Worm (Caenorhabditis elegans) whole organism, mixed stage, embryonic: ENCODE measurements around the gene tdp-1.

Experiments
- M03D4.4 ChIP-seq: sonication (generic microtip); optimal IDR thresholded peaks from 2 replicates; lab custom pipeline; 2017; ENCODE audit warnings: mild to moderate bottlenecking, missing genetic modification characterization, missing compliant biosample characterization
- ceh-39 ChIP-seq: fragments of 150-350 bp; optimal IDR thresholded peaks from 2 replicates; lab custom pipeline; 2014; ENCODE audit warnings: missing biosample characterization, missing genetic modification characterization
- ceh-83 ChIP-seq: fragments of 200-800 bp; sonication (Bioruptor generic); optimal IDR thresholded peaks from 2 replicates; lab custom pipeline; 2018; ENCODE audit warnings: mild to moderate bottlenecking, missing genetic modification characterization, missing compliant biosample characterization
- ces-1 ChIP-seq: fragments of 150-350 bp; optimal IDR thresholded peaks from 2 replicates; lab custom pipeline; 2014; ENCODE audit warnings: missing biosample characterization, missing genetic modification reagents, missing genetic modification characterization
- cnd-1 ChIP-seq: fragments of 200-800 bp; sonication (Bioruptor generic); optimal IDR thresholded peaks from 2 replicates; lab custom pipeline; 2018; ENCODE audit warnings: mild to moderate bottlenecking, missing genetic modification characterization, missing compliant biosample characterization
- elt-1 ChIP-seq: sonication (generic microtip); optimal IDR thresholded peaks from 2 replicates; lab custom pipeline; 2017; ENCODE audit warnings: missing genetic modification characterization, mild to moderate bottlenecking, missing compliant biosample characterization, antibody characterized with exemption, moderate library complexity, borderline replicate concordance; ENCODE audit not compliant: insufficient read depth
- elt-3 ChIP-seq: fragments of 150-350 bp; optimal IDR thresholded peaks from 2 replicates; lab custom pipeline; 2014; ENCODE audit warnings: missing biosample characterization, missing genetic modification characterization
- flh-1 ChIP-seq: fragments of 200-800 bp; sonication (Bioruptor generic); optimal IDR thresholded peaks from 2 replicates; lab custom pipeline; 2018; ENCODE audit warnings: mild to moderate bottlenecking, missing genetic modification characterization, moderate library complexity, missing compliant biosample characterization
- ham-2 ChIP-seq: fragments of 200-800 bp; sonication (Bioruptor generic); optimal IDR thresholded peaks from 2 replicates; lab custom pipeline; 2018; ENCODE audit warnings: mild to moderate bottlenecking, missing genetic modification characterization, missing compliant biosample characterization
- hlh-1 ChIP-seq: fragments of 150-350 bp; optimal IDR thresholded peaks from 2 replicates; lab custom pipeline; 2014; ENCODE audit warnings: missing biosample characterization, missing genetic modification reagents, missing genetic modification characterization
- lin-32 ChIP-seq: fragments of 200-800 bp; sonication (Bioruptor generic); optimal IDR thresholded peaks from 2 replicates; lab custom pipeline; 2018; ENCODE audit warnings: mild to moderate bottlenecking, missing genetic modification characterization, missing compliant biosample characterization
- mab-5 ChIP-seq: fragments of 150-350 bp; optimal IDR thresholded peaks from 2 replicates; lab custom pipeline; 2014; ENCODE audit warnings: missing biosample characterization, missing genetic modification characterization
- mep-1 ChIP-seq: fragments of 150-350 bp; optimal IDR thresholded peaks from 2 replicates; lab custom pipeline; 2017; ENCODE audit warnings: missing biosample characterization, missing genetic modification reagents, missing genetic modification characterization, inconsistent platforms
- mls-2 ChIP-seq: sonication (generic microtip); optimal IDR thresholded peaks from 2 replicates; lab custom pipeline; 2016; ENCODE audit warnings: mild to moderate bottlenecking, missing genetic modification characterization, moderate library complexity, missing compliant biosample characterization
- nhr-2 ChIP-seq: fragments of 150-350 bp; optimal IDR thresholded peaks from 2 replicates; lab custom pipeline; 2014; ENCODE audit warnings: missing biosample characterization, missing genetic modification characterization
- nhr-237 ChIP-seq: fragments of 150-350 bp; optimal IDR thresholded peaks from 2 replicates; lab custom pipeline; 2014; ENCODE audit warnings: missing biosample characterization, missing genetic modification characterization
- nhr-28 ChIP-seq: fragments of 150-350 bp; optimal IDR thresholded peaks from 2 replicates; lab custom pipeline; 2014; ENCODE audit warnings: missing biosample characterization, missing genetic modification characterization
- pha-4 ChIP-seq: fragments of 150-350 bp; optimal IDR thresholded peaks from 2 replicates; lab custom pipeline; 2018; ENCODE audit warnings: missing biosample characterization, missing genetic modification reagents, missing genetic modification characterization
- sem-2 ChIP-seq: fragments of 200-800 bp; sonication (Bioruptor generic); optimal IDR thresholded peaks from 2 replicates; lab custom pipeline; 2018; ENCODE audit warnings: mild to moderate bottlenecking, missing genetic modification characterization, missing compliant biosample characterization
- snpc-4 ChIP-seq: fragments of 150-350 bp; optimal IDR thresholded peaks from 2 replicates; lab custom pipeline; 2014; ENCODE audit warnings: missing biosample characterization, missing genetic modification characterization
- sptf-1 ChIP-seq: sonication (generic microtip); optimal IDR thresholded peaks from 2 replicates; lab custom pipeline; 2017; ENCODE audit warnings: mild to moderate bottlenecking, missing genetic modification characterization, moderate library complexity, missing compliant biosample characterization
- tbx-8 ChIP-seq: fragments of 200-800 bp; sonication (Bioruptor generic); optimal IDR thresholded peaks from 2 replicates; lab custom pipeline; 2018; ENCODE audit warnings: mild to moderate bottlenecking, missing genetic modification characterization, moderate library complexity, missing compliant biosample characterization
- unc-120 ChIP-seq: sonication (generic microtip); optimal IDR thresholded peaks from 2 replicates; lab custom pipeline; 2017; ENCODE audit warnings: missing genetic modification characterization, missing compliant biosample characterization; ENCODE audit not compliant: poor library complexity, severe bottlenecking
- unc-39 ChIP-seq: fragments of 150-350 bp; optimal IDR thresholded peaks from 2 replicates; lab custom pipeline; 2014; ENCODE audit warnings: missing biosample characterization, missing genetic modification characterization
- unc-62 ChIP-seq: fragments of 150-350 bp; optimal IDR thresholded peaks from 2 replicates; lab custom pipeline; 2014; ENCODE audit warnings: missing biosample characterization, missing genetic modification reagents, missing genetic modification characterization
- zip-8 ChIP-seq: fragments of 150-350 bp; optimal IDR thresholded peaks from 2 replicates; lab custom pipeline; 2014; ENCODE audit warnings: missing biosample characterization, missing genetic modification characterization
- ztf-11 ChIP-seq: fragments of 150-350 bp; optimal IDR thresholded peaks from 2 replicates; lab custom pipeline; 2014; ENCODE audit warnings: missing biosample characterization, missing genetic modification characterization

Gene tdp-1

ce11 chrII:8960414-8960813 lies 37.2 kb upstream of the tdp-1 start, which contains the start of gene cal-2:
TSS of gene cal-2 (plus strand) at chrII:8960714.
- TF ChIP-seq nhr-28 (tag; lab: Kevin White, UChicago) = no peak
- TF ChIP-seq mls-2 (tag; lab: Kevin White, UChicago) = no peak
- TF ChIP-seq ces-1 (GFP tag; lab: Kevin White, UChicago) = no peak
- TF ChIP-seq ceh-39 (tag; lab: Kevin White, UChicago) = no peak
- no peak for TF ChIP-seq sptf-1 (tag; lab: Kevin White, UChicago)
- TF ChIP-seq elt-1 (tag; lab: Kevin White, UChicago) = no peak
- no peak for TF ChIP-seq tbx-8 (GFP tag; lab: Kevin White, UChicago)
- TF ChIP-seq M03D4.4 (tag; lab: Kevin White, UChicago) = no peak
- TF ChIP-seq ztf-11 (tag; lab: Kevin White, UChicago) = no peak
- TF ChIP-seq unc-39 (tag; lab: Kevin White, UChicago) = no peak
- TF ChIP-seq zip-8 (tag; lab: Kevin White, UChicago) = no peak
- TF ChIP-seq ham-2 (GFP tag; lab: Kevin White, UChicago) = no peak
- no peak for TF ChIP-seq pha-4 (tag; lab: Kevin White, UChicago)

ce11 chrII:8961450-8961849 lies 36.2 kb upstream of the tdp-1 start:
- TF ChIP-seq ham-2 (GFP tag; lab: Kevin White, UChicago) (no peak), sem-2 (GFP tag; lab: Kevin White, UChicago) (no peak), snpc-4 (tag; lab: Kevin White, UChicago) (no peak), ceh-83 (GFP tag; lab: Kevin White, UChicago) (no peak), unc-62 (GFP tag; lab: Kevin White, UChicago) (peak; percentile 87)
- TF ChIP-seq, all 35 proteins: peak for 1

ce11 chrII:8962206-8962605 lies 35.4 kb upstream of the tdp-1 start:
- no peak for TF ChIP-seq ces-1 (GFP tag; lab: Kevin White, UChicago)
- peak; percentile 29 for TF ChIP-seq unc-120
- peak; percentile 53 for TF ChIP-seq hlh-1

- TF ChIP-seq unc-62 (GFP tag; lab: Kevin White, UChicago) (no peak), mls-2 (tag; lab: Kevin White, UChicago) (no peak), nhr-2 (no peak), mab-5 (no peak), nhr-237 (tag; lab: Kevin White, UChicago) (no peak), mep-1 (tag; lab: Kevin White, UChicago) (no peak), ztf-11 (tag; lab: Kevin White, UChicago) (no peak), unc-120 (no peak), lin-32 (GFP tag; lab: Kevin White, UChicago) (no peak), nhr-28 (tag; lab: Kevin White, UChicago) (no peak), elt-3 (tag; lab: Kevin White, UChicago) (no peak), flh-1 (GFP tag; lab: Kevin White, UChicago) (no peak), unc-39 (tag; lab: Kevin White, UChicago) (no peak), cnd-1 (no peak)
- TF ChIP-seq, all 35 proteins: peak for 0
Observed at ce11 chrII:8964049-8964448, 33.6 kb upstream of the tdp-1 start, which contains the start of gene sftd-3. TSS of gene sftd-3 (minus strand) at chrII:8964149.

- TF ChIP-seq mep-1 (tag; lab: Kevin White, UChicago) (peak; percentile 72), hlh-1 (peak; percentile 54), ces-1 (GFP tag; lab: Kevin White, UChicago) (peak; percentile 5), nhr-237 (tag; lab: Kevin White, UChicago) (peak; percentile 11), mls-2 (tag; lab: Kevin White, UChicago) (no peak), unc-120 (no peak)
- TF ChIP-seq, all 35 proteins: peak for 4
Observed at ce11 chrII:8964835-8965234, 32.8 kb upstream of the tdp-1 start, which contains the start of the genes ndub-3 and C18E9.2. TSS of gene ndub-3 (minus strand) at chrII:8964890. TSS of gene C18E9.2 (plus strand) at chrII:8965006.
